Fruit fly (Drosophila melanogaster): ENCODE results near the gene CG11885.

The CG11885 gene

dm6 chr2L:414593-415399 is 6.5 kb downstream of the CG11885 start, which contains the start of the genes AP-2alpha and ebi (continued):
- TF ChIP-seq CG42726 (GFP tag; IDR thresholded peaks at IDR 0.05; ENCODE audit: partially characterized antibody) (no peak), CG8281 (tag; optimal IDR thresholded peaks at IDR 0.05) (peak; percentile 50), Ravus (GFP tag; IDR thresholded peaks at IDR 0.05) (peak; percentile 39; the same call in 1 of the 2 replicates), CG34224 (GFP tag; IDR thresholded peaks at IDR 0.05; ENCODE audit: partially characterized antibody) (no peak), CG7745 (tag; optimal IDR thresholded peaks at IDR 0.05) (no peak), pho (GFP tag; optimal IDR thresholded peaks at IDR 0.05) (peak; percentile 95), kay (GFP tag; optimal IDR thresholded peaks at IDR 0.05) (peak; percentile 62), Blimp-1 (GFP tag; optimal IDR thresholded peaks at IDR 0.05) (peak; percentile 62), Elba2 (GFP tag; optimal IDR thresholded peaks at IDR 0.05) (peak; percentile 63), Ptx1 (GFP tag; IDR thresholded peaks at IDR 0.05) (peak; percentile 93), CG31441 (GFP tag; IDR thresholded peaks at IDR 0.05) (no peak; the same call in 1 of the 2 replicates), Sry-β (GFP tag; optimal IDR thresholded peaks at IDR 0.05) (peak; percentile 48), pum (GFP tag; optimal IDR thresholded peaks at IDR 0.05) (peak; percentile 96), CG2875 (GFP tag; optimal IDR thresholded peaks at IDR 0.05) (peak; percentile 33), CG7987 (GFP tag; optimal IDR thresholded peaks at IDR 0.05) (no peak), ftz-f1 (GFP tag; optimal IDR thresholded peaks at IDR 0.05) (peak; percentile 79), Hr78 (GFP tag; optimal IDR thresholded peaks at IDR 0.05) (no peak), az2 (GFP tag; optimal IDR thresholded peaks at IDR 0.05) (peak; percentile 87), HLH3B (GFP tag; IDR thresholded peaks at IDR 0.05) (peak; percentile 74), odd (GFP tag; optimal IDR thresholded peaks at IDR 0.05) (peak; percentile 60), Meics (GFP tag; optimal IDR thresholded peaks at IDR 0.05) (peak; percentile 76), CG31365 (tag; optimal IDR thresholded peaks at IDR 0.05) (no peak), ase (GFP tag; IDR thresholded peaks at IDR 0.05) (peak; percentile 71; the same call in 2 of the 3 replicates), CG16815 (GFP tag; optimal IDR thresholded peaks at IDR 0.05) (peak; percentile 92), dm (GFP tag; optimal IDR thresholded peaks at IDR 0.05) (peak; percentile 91), CG9932 (GFP tag; IDR thresholded peaks at IDR 0.05) (peak; percentile 95), C15 (GFP tag; IDR thresholded peaks at IDR 0.05) (peak; percentile 62; the same call in 1 of the 3 replicates), CG18011 (GFP tag; optimal IDR thresholded peaks at IDR 0.05) (peak; percentile 69), CG8359 (GFP tag; optimal IDR thresholded peaks at IDR 0.05; ENCODE audit: borderline replicate concordance) (peak; percentile 57), ci (GFP tag; IDR thresholded peaks at IDR 0.05) (peak; percentile 85), Pdp1 (GFP tag; optimal IDR thresholded peaks at IDR 0.05) (peak; percentile 91 to 94), CG3281 (GFP tag; optimal IDR thresholded peaks at IDR 0.05) (peak; percentile 74), prd (optimal IDR thresholded peaks at IDR 0.05) (no peak), prd (GFP tag; IDR thresholded peaks at IDR 0.05) (peak; percentile 95), Xbp1 (GFP tag; optimal IDR thresholded peaks at IDR 0.05) (peak; percentile 94), CG10959 (GFP tag; IDR thresholded peaks at IDR 0.05) (peak; percentile 69), ssp (GFP tag; IDR thresholded peaks at IDR 0.05) (peak; percentile 84), Mrtf (GFP tag; IDR thresholded peaks at IDR 0.05) (peak; percentile 84), CG8089 (GFP tag; optimal IDR thresholded peaks at IDR 0.05) (peak; percentile 91), sd (tag; optimal IDR thresholded peaks at IDR 0.05) (peak; percentile 53), cwo (GFP tag; optimal IDR thresholded peaks at IDR 0.05) (peak; percentile 49), CG8478 (optimal IDR thresholded peaks at IDR 0.05) (no peak), al (GFP tag; IDR thresholded peaks at IDR 0.05) (peak; percentile 91), sqz (GFP tag; optimal IDR thresholded peaks at IDR 0.05) (peak; percentile 22), unpg (GFP tag; optimal IDR thresholded peaks at IDR 0.05) (peak; percentile 70), Xrp1 (GFP tag; IDR thresholded peaks at IDR 0.05) (peak; percentile 84), CTCF (GFP tag; optimal IDR thresholded peaks at IDR 0.05) (peak; percentile 93), Trl (optimal IDR thresholded peaks at IDR 0.05) (no peak), Trl (GFP tag; optimal IDR thresholded peaks at IDR 0.05) (peak; percentile 90), tll (GFP tag; optimal IDR thresholded peaks at IDR 0.05) (peak; percentile 22 to 100)

Measured in whole organism, embryonic.